Fruit fly (Drosophila melanogaster) whole organism, embryonic: ENCODE results near the gene Tnpo-SR.

ENCODE experiments used
- Asciz ChIP-seq: fragments of 200-800 bp; sonication (Bioruptor generic); optimal IDR thresholded peaks from 2 replicates; lab custom pipeline; 2017; ENCODE audit warnings: missing biosample characterization, mild to moderate bottlenecking, missing genetic modification characterization, missing genetic modification reagents
- Awh ChIP-seq: fragments of 200-800 bp; sonication (Bioruptor generic); IDR thresholded peaks from 2 replicates; pipeline ENCODE4, ENCODE4 v1.3.6; 2022; ENCODE audit warnings: missing biosample characterization, missing genetic modification characterization
- Bgb ChIP-seq: fragments of 200-800 bp; sonication (Bioruptor generic); IDR thresholded peaks from 2 replicates; pipeline ENCODE4 v1.3.6; 2022; ENCODE audit warnings: missing biosample characterization, missing genetic modification characterization; ENCODE audit not compliant: partially characterized antibody
- Blimp-1 ChIP-seq: fragments of 200-800 bp; sonication (Bioruptor generic); optimal IDR thresholded peaks from 3 replicates; lab custom pipeline; 2018; ENCODE audit warnings: missing biosample characterization, missing genetic modification characterization, mild to moderate bottlenecking, moderate library complexity, missing genetic modification reagents
- CG11247 ChIP-seq: fragments of 200-800 bp; sonication (Bioruptor generic); IDR thresholded peaks from 2 replicates; pipeline ENCODE4 v1.3.6; 2022; ENCODE audit warnings: missing biosample characterization, missing genetic modification characterization
- CG15073 ChIP-seq: fragments of 200-800 bp; sonication (Bioruptor generic); optimal IDR thresholded peaks from 2 replicates; lab custom pipeline; 2016; ENCODE audit warnings: missing biosample characterization, missing genetic modification characterization
- CG15479 ChIP-seq: fragments of 200-800 bp; sonication (Bioruptor generic); optimal IDR thresholded peaks from 3 replicates; lab custom pipeline; 2019; ENCODE audit warnings: missing biosample characterization, mild to moderate bottlenecking, missing genetic modification characterization, moderate library complexity
- CG17328 ChIP-seq: fragments of 200-800 bp; sonication (Bioruptor generic); IDR thresholded peaks from 2 replicates; pipeline ENCODE4 v1.3.6; 2022; ENCODE audit warnings: missing biosample characterization, missing genetic modification characterization
- CG42726 ChIP-seq: fragments of 200-800 bp; sonication (Bioruptor generic); IDR thresholded peaks from 2 replicates; pipeline ENCODE4 v1.3.6; 2022; ENCODE audit warnings: missing biosample characterization, missing genetic modification characterization; ENCODE audit not compliant: partially characterized antibody
- CG4820 ChIP-seq: fragments of 200-800 bp; sonication (Bioruptor generic); optimal IDR thresholded peaks from 3 replicates; lab custom pipeline; 2016; ENCODE audit warnings: missing biosample characterization, missing genetic modification characterization
- CG6813 ChIP-seq: fragments of 200-800 bp; sonication (Bioruptor generic); optimal IDR thresholded peaks from 2 replicates; lab custom pipeline; 2017; ENCODE audit warnings: missing biosample characterization, missing genetic modification characterization, mild to moderate bottlenecking, moderate library complexity, missing genetic modification reagents
- CG6854 ChIP-seq: fragments of 200-800 bp; sonication (Bioruptor generic); optimal IDR thresholded peaks from 3 replicates; lab custom pipeline; 2017; ENCODE audit warnings: missing biosample characterization, mild to moderate bottlenecking, missing genetic modification characterization
- CG7839 ChIP-seq: fragments of 200-800 bp; sonication (Bioruptor generic); optimal IDR thresholded peaks from 3 replicates; lab custom pipeline; 2018; ENCODE audit warnings: missing biosample characterization, mild to moderate bottlenecking, missing genetic modification characterization, moderate library complexity
- CG9876 ChIP-seq: fragments of 200-800 bp; sonication (Bioruptor generic); optimal IDR thresholded peaks from 2 replicates; lab custom pipeline; 2016; ENCODE audit warnings: missing biosample characterization, missing genetic modification characterization
- CoRest ChIP-seq: fragments of 200-800 bp; sonication (Bioruptor generic); optimal IDR thresholded peaks from 3 replicates; lab custom pipeline; 2018; ENCODE audit warnings: missing biosample characterization, mild to moderate bottlenecking, missing genetic modification characterization, moderate library complexity
- CrebB ChIP-seq: fragments of 200-800 bp; sonication (Bioruptor generic); optimal IDR thresholded peaks from 3 replicates; lab custom pipeline; 2018; ENCODE audit warnings: missing biosample characterization, mild to moderate bottlenecking, missing genetic modification characterization
- Dek ChIP-seq: fragments of 200-800 bp; sonication (Bioruptor generic); optimal IDR thresholded peaks from 3 replicates; lab custom pipeline; 2019; ENCODE audit warnings: missing biosample characterization, mild to moderate bottlenecking, missing genetic modification characterization, moderate library complexity
- Dip2 ChIP-seq: fragments of 200-800 bp; sonication (Bioruptor generic); IDR thresholded peaks from 2 replicates; pipeline ENCODE4 v1.3.6; 2022; ENCODE audit warnings: missing biosample characterization, missing genetic modification characterization
- E2f2 ChIP-seq: fragments of 200-800 bp; sonication (Bioruptor generic); IDR thresholded peaks from 2 replicates; pipeline ENCODE4 v1.3.6; 2022; ENCODE audit warnings: missing biosample characterization, missing genetic modification characterization
- GATAe ChIP-seq: fragments of 200-800 bp; sonication (Bioruptor generic); conservative IDR thresholded peaks from 2 replicates; pipeline ENCODE4 v1.3.6; 2022; ENCODE audit warnings: missing biosample characterization, missing genetic modification characterization
- MTF-1 ChIP-seq: fragments of 200-800 bp; sonication (Bioruptor generic); optimal IDR thresholded peaks from 2 replicates; lab custom pipeline; 2018; ENCODE audit warnings: missing biosample characterization, mild to moderate bottlenecking, missing genetic modification characterization, borderline replicate concordance
- Max ChIP-seq: fragments of 200-800 bp; sonication (Bioruptor generic); optimal IDR thresholded peaks from 2 replicates; lab custom pipeline; 2016; ENCODE audit warnings: missing biosample characterization, mild to moderate bottlenecking, missing genetic modification characterization
- Myb ChIP-seq: fragments of 200-800 bp; sonication (Bioruptor generic); optimal IDR thresholded peaks from 2 replicates; lab custom pipeline; 2016; ENCODE audit warnings: missing biosample characterization, missing genetic modification characterization
- NC2β ChIP-seq: fragments of 200-800 bp; sonication (Bioruptor generic); optimal IDR thresholded peaks from 2 replicates; lab custom pipeline; 2016; ENCODE audit warnings: missing biosample characterization, missing genetic modification characterization
- Pdp1 ChIP-seq, 2 experiments: fragments of 200-800 bp; sonication (Bioruptor generic); optimal IDR thresholded peaks; 3 replicates each; lab custom pipeline; 2016; ENCODE audit warnings: missing biosample characterization in 2 of 2, missing genetic modification characterization in 2 of 2, mild to moderate bottlenecking in 1 of 2, moderate library complexity in 1 of 2
- Sin3A ChIP-seq: fragments of >200 bp; optimal IDR thresholded peaks from 2 replicates; lab custom pipeline; 2018
- ara ChIP-seq: fragments of 200-800 bp; sonication (Bioruptor generic); IDR thresholded peaks from 2 replicates; pipeline ENCODE4 v1.3.6; 2022; ENCODE audit warnings: missing biosample characterization, missing genetic modification characterization
- bab2 ChIP-seq: fragments of 200-800 bp; sonication (Bioruptor generic); optimal IDR thresholded peaks from 2 replicates; lab custom pipeline; 2016; ENCODE audit warnings: missing biosample characterization, missing genetic modification characterization
- cg ChIP-seq: fragments of 200-800 bp; sonication (Bioruptor generic); optimal IDR thresholded peaks from 3 replicates; lab custom pipeline; 2019; ENCODE audit warnings: missing biosample characterization, mild to moderate bottlenecking, missing genetic modification characterization, moderate library complexity
- chm ChIP-seq: fragments of 200-800 bp; sonication (Bioruptor generic); IDR thresholded peaks from 2 replicates; pipeline ENCODE4 v1.3.6; 2022; ENCODE audit warnings: missing biosample characterization, missing genetic modification characterization
- crp ChIP-seq, 2 experiments: fragments of 200-800 bp; sonication (Bioruptor generic); optimal IDR thresholded peaks; 2 replicates in 1 of 2; 3 replicates in 1 of 2; lab custom pipeline; 2017; ENCODE audit warnings: missing biosample characterization in 2 of 2, missing genetic modification characterization in 2 of 2, mild to moderate bottlenecking in 1 of 2, moderate library complexity in 1 of 2
- cwo ChIP-seq: fragments of 200-800 bp; sonication (Bioruptor generic); optimal IDR thresholded peaks from 3 replicates; lab custom pipeline; 2017; ENCODE audit warnings: missing biosample characterization, missing genetic modification characterization, mild to moderate bottlenecking, moderate library complexity, missing genetic modification reagents
- da ChIP-seq: fragments of 200-800 bp; sonication (Bioruptor generic); optimal IDR thresholded peaks from 2 replicates; lab custom pipeline; 2016; ENCODE audit warnings: missing biosample characterization, missing genetic modification characterization
- en ChIP-seq: fragments of 200-800 bp; sonication (Bioruptor generic); optimal IDR thresholded peaks from 2 replicates; lab custom pipeline; 2016; ENCODE audit warnings: missing biosample characterization, missing genetic modification characterization
- fd102C ChIP-seq: fragments of 200-800 bp; sonication (Bioruptor generic); optimal IDR thresholded peaks from 2 replicates; lab custom pipeline; 2018; ENCODE audit warnings: missing biosample characterization, mild to moderate bottlenecking, missing genetic modification characterization, moderate library complexity
- gsb ChIP-seq: fragments of 200-800 bp; sonication (Bioruptor generic); IDR thresholded peaks from 2 replicates; pipeline ENCODE4 v1.3.6; 2022; ENCODE audit warnings: missing biosample characterization, missing genetic modification characterization
- kni ChIP-seq: fragments of 200-800 bp; sonication (Bioruptor generic); optimal IDR thresholded peaks from 3 replicates; lab custom pipeline; 2017; ENCODE audit warnings: mild to moderate bottlenecking, missing biosample characterization, missing genetic modification reagents, missing genetic modification characterization
- knrl ChIP-seq: fragments of 200-800 bp; sonication (Bioruptor generic); IDR thresholded peaks from 3 replicates; pipeline ENCODE4 v1.3.6; 2022; ENCODE audit warnings: missing biosample characterization, missing genetic modification characterization; ENCODE audit not compliant: partially characterized antibody
- lab ChIP-seq: fragments of 200-800 bp; sonication (Bioruptor generic); optimal IDR thresholded peaks from 3 replicates; lab custom pipeline; 2017; ENCODE audit warnings: missing biosample characterization, missing genetic modification characterization, mild to moderate bottlenecking, moderate library complexity, missing genetic modification reagents
- lmd ChIP-seq: fragments of 200-800 bp; sonication (Bioruptor generic); IDR thresholded peaks from 2 replicates; pipeline ENCODE4 v1.3.6; 2022; ENCODE audit warnings: missing biosample characterization, missing genetic modification characterization
- pho ChIP-seq: fragments of 200-800 bp; sonication (Bioruptor generic); optimal IDR thresholded peaks from 2 replicates; lab custom pipeline; 2016; ENCODE audit warnings: missing biosample characterization, missing genetic modification characterization
- pum ChIP-seq: fragments of 200-800 bp; sonication (Bioruptor generic); optimal IDR thresholded peaks from 2 replicates; lab custom pipeline; 2016; ENCODE audit warnings: missing biosample characterization, missing genetic modification characterization
- sens-2 ChIP-seq: fragments of 200-800 bp; sonication (Bioruptor generic); IDR thresholded peaks from 2 replicates; pipeline ENCODE4 v1.3.6; 2022; ENCODE audit warnings: missing biosample characterization, missing genetic modification characterization
- sisA ChIP-seq: fragments of 200-800 bp; sonication (Bioruptor generic); IDR thresholded peaks from 2 replicates; pipeline ENCODE4 v1.3.6; 2022; ENCODE audit warnings: missing biosample characterization, missing genetic modification characterization
- so ChIP-seq: fragments of 200-800 bp; sonication (Bioruptor generic); IDR thresholded peaks from 3 replicates; pipeline ENCODE4 v1.3.6; 2022; ENCODE audit warnings: missing biosample characterization, missing genetic modification characterization
- stwl ChIP-seq: fragments of 200-800 bp; sonication (Bioruptor generic); optimal IDR thresholded peaks from 3 replicates; lab custom pipeline; 2018; ENCODE audit warnings: missing biosample characterization, mild to moderate bottlenecking, missing genetic modification characterization, moderate library complexity
- sug ChIP-seq: fragments of 200-800 bp; optimal IDR thresholded peaks from 2 replicates; lab custom pipeline; 2019; ENCODE audit warnings: missing biosample characterization, mild to moderate bottlenecking, missing genetic modification characterization, moderate library complexity
- toy ChIP-seq: fragments of 200-800 bp; sonication (Bioruptor generic); IDR thresholded peaks from 2 replicates; pipeline ENCODE4 v1.3.6; 2022; ENCODE audit warnings: missing biosample characterization, missing genetic modification characterization
- tup ChIP-seq: fragments of 200-800 bp; sonication (Bioruptor generic); optimal IDR thresholded peaks from 2 replicates; lab custom pipeline; 2016; ENCODE audit warnings: missing biosample characterization, mild to moderate bottlenecking, missing genetic modification characterization, moderate library complexity
- usp ChIP-seq: fragments of >200 bp; optimal IDR thresholded peaks from 2 replicates; lab custom pipeline; 2017; ENCODE audit warnings: missing biosample characterization, missing genetic modification characterization
- zen2 ChIP-seq: fragments of 200-800 bp; sonication (Bioruptor generic); IDR thresholded peaks from 3 replicates; pipeline ENCODE4 v1.3.6; 2022; ENCODE audit warnings: missing biosample characterization, missing genetic modification characterization; ENCODE audit not compliant: partially characterized antibody

The Tnpo-SR gene

DNA sequence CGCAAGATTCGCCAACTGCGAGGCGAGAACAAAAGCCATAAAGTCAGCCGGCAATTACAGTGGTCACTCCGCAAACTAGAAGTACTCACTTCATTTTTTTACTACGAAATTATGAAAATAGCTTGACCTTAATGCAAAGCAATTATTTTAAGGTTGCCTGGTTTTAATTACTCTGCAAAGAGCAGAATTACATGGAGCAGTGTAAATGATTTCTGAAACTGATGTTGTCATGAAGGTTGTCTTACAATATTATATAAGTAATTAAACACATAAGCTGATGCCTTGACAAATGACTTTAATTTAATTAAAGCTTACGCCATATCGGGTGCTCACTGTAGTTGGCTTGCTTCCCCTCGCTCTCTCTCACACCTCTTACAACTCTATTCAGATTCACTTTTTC, 25.5 kb upstream of the Tnpo-SR start (continued):
- TF ChIP-seq knrl (GFP tag; lab: Robert Waterston, UW) (no peak), Dek (tag; lab: Kevin White, UChicago) (peak; percentile 12), CG17328 (GFP tag; lab: Robert Waterston, UW) (peak; percentile 17; the same call in 1 of the 2 replicates), NC2β (GFP tag; lab: Kevin White, UChicago) (no peak), stwl (tag; lab: Kevin White, UChicago) (no peak), da (GFP tag; lab: Kevin White, UChicago) (no peak), CG42726 (GFP tag; lab: Robert Waterston, UW) (no peak), sens-2 (no peak), sug (tag; lab: Kevin White, UChicago) (no peak), CG4820 (GFP tag; lab: Kevin White, UChicago) (peak; percentile 30), Dip2 (no peak), Asciz (GFP tag; lab: Kevin White, UChicago) (peak; percentile 2), pho (peak; percentile 76), cg (no peak), so (peak; percentile 60; the same call in 2 of the 3 replicates), MTF-1 (GFP tag; lab: Kevin White, UChicago) (no peak), CG6813 (GFP tag; lab: Kevin White, UChicago) (peak; percentile 2), Sin3A (lab: Kevin White, UChicago) (no peak), CG15479 (no peak), crp (GFP tag; optimal IDR thresholded peaks at IDR 0.05; lab: Kevin White, UChicago) (no peak), en (GFP tag; lab: Kevin White, UChicago) (no peak), ara (no peak), CG9876 (no peak), chm (no peak), lab (GFP tag; lab: Kevin White, UChicago) (peak; percentile 74), E2f2 (GFP tag; lab: Robert Waterston, UW) (peak; percentile 28; the same call in 1 of the 2 replicates), Myb (GFP tag; lab: Kevin White, UChicago) (peak; percentile 34), CG6854 (peak; percentile 22), usp (GFP tag; lab: Kevin White, UChicago) (no peak), sisA (GFP tag; lab: Robert Waterston, UW) (no peak), zen2 (no peak), bab2 (peak; percentile 12), CG11247 (GFP tag; lab: Robert Waterston, UW) (no peak; the same call in 1 of the 2 replicates), CG7839 (peak; percentile 68), CoRest (peak; percentile 56), Max (GFP tag; lab: Kevin White, UChicago) (no peak), GATAe (GFP tag; lab: Robert Waterston, UW) (no peak), pum (GFP tag; lab: Kevin White, UChicago) (no peak), toy (GFP tag; lab: Robert Waterston, UW) (no peak), lmd (GFP tag; lab: Robert Waterston, UW) (peak; percentile 55), fd102C (GFP tag; lab: Kevin White, UChicago) (no peak), tup (GFP tag; lab: Kevin White, UChicago) (no peak), CrebB (tag; lab: Kevin White, UChicago) (no peak), Bgb (GFP tag; lab: Robert Waterston, UW) (no peak), Pdp1 (GFP tag; optimal IDR thresholded peaks at IDR 0.05; lab: Kevin White, UChicago) (peak; percentile 22 to 83), Awh (GFP tag; lab: Robert Waterston, UW) (no peak), kni (no peak), gsb (GFP tag; lab: Robert Waterston, UW) (peak; percentile 35), Blimp-1 (GFP tag; lab: Kevin White, UChicago) (peak; percentile 55), cwo (peak; percentile 54), CG15073 (GFP tag; lab: Kevin White, UChicago) (no peak)
